Fruit fly (Drosophila melanogaster): Measurements from ENCODE around the gene CG1532.

CG1532 gene

DNA sequence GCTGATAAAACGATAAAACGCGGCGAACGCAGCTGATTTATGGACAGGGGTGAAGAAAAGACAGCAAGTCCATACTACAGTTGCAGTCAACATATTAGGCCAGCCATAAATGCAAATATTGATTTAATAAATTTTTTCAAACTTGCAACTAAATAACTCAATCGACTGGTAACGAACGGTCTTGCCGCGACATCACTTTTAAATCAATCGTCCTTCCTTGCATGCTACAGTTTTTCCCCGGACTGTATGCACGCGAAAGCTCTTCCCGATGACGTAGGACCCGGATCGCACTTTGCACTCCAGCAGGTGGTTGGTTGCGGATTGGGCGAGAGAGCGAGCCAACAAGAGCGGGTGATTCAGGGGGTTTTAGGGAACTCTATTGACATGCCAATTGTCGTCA, 36.8 kb upstream of the CG1532 start (continued):
- TF ChIP-seq Gug (GFP tag; IDR thresholded peaks at IDR 0.05) (peak; percentile 78), CG6808 (GFP tag; optimal IDR thresholded peaks at IDR 0.05) (peak; percentile 80), CG16779 (tag; optimal IDR thresholded peaks at IDR 0.05) (peak; percentile 85), achi (GFP tag; optimal IDR thresholded peaks at IDR 0.05) (peak; percentile 87), fd85E (GFP tag; optimal IDR thresholded peaks at IDR 0.05) (peak; percentile 80), esn (GFP tag; optimal IDR thresholded peaks at IDR 0.05) (peak; percentile 97), spab (GFP tag; optimal IDR thresholded peaks at IDR 0.05) (peak; percentile 78), Met (GFP tag; optimal IDR thresholded peaks at IDR 0.05) (peak; percentile 96)

- peak; percentile 23 for TF ChIP-seq svp (GFP tag)
- TF ChIP-seq eg (GFP tag; IDR thresholded peaks at IDR 0.05): no peak
- TF ChIP-seq Hr39 (GFP tag; optimal IDR thresholded peaks at IDR 0.05): no peak
- TF ChIP-seq CG10631 (GFP tag; optimal IDR thresholded peaks at IDR 0.05): no peak
- TF ChIP-seq esn (GFP tag; optimal IDR thresholded peaks at IDR 0.05): no peak
- no peak for TF ChIP-seq CG1621 (tag; optimal IDR thresholded peaks at IDR 0.05)
Measured at dm6 chrX:21060579-21060978, 32.4 kb upstream of the CG1532 start.

DNA sequence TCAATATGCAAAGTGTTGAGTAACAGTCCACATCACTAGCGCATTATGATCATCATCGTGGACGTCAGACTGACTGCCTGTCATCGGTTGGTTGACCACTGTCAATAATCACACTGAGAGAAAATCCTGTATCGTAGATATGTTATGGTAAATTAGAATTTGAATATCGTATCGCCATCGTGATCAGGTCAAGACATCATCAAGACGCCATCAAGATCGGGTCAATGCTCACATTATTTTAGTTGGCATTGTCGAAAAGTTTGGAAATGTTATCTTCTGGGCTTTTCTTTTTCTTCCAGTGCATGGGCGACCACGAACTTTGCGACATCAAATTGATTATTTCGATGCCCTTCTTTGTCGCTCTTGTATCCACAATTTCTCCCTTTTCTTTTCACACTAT, 30.8 kb upstream of the CG1532 start:
- peak; percentile 67 for TF ChIP-seq dac (GFP tag; optimal IDR thresholded peaks at IDR 0.05)
- peak; percentile 93 for TF ChIP-seq esn (GFP tag; optimal IDR thresholded peaks at IDR 0.05)
- peak; percentile 81 for TF ChIP-seq CG15336 (GFP tag; IDR thresholded peaks at IDR 0.05)
- TF ChIP-seq dsx (GFP tag; optimal IDR thresholded peaks at IDR 0.05; ENCODE audit: poor library complexity, severe bottlenecking): peak; percentile 66
- TF ChIP-seq fkh (GFP tag; optimal IDR thresholded peaks at IDR 0.05): peak; percentile 8
- TF ChIP-seq CG31627 (GFP tag; optimal IDR thresholded peaks at IDR 0.05): peak; percentile 89
- TF ChIP-seq Gug (GFP tag; IDR thresholded peaks at IDR 0.05): peak; percentile 48; the same call in 1 of the 2 replicates
- TF ChIP-seq CG3032 (tag; optimal IDR thresholded peaks at IDR 0.05): peak; percentile 63
- TF ChIP-seq CG6276 (GFP tag; optimal IDR thresholded peaks at IDR 0.05): peak; percentile 77
- peak; percentile 91 for TF ChIP-seq Met (GFP tag; optimal IDR thresholded peaks at IDR 0.05)
- peak; percentile 79 for TF ChIP-seq CG8319 (GFP tag; optimal IDR thresholded peaks at IDR 0.05)
- TF ChIP-seq eg (GFP tag; IDR thresholded peaks at IDR 0.05): peak; percentile 84
- TF ChIP-seq CG11902 (GFP tag; optimal IDR thresholded peaks at IDR 0.05): peak; percentile 65
- TF ChIP-seq CG10631 (GFP tag; optimal IDR thresholded peaks at IDR 0.05): peak; percentile 80
- peak; percentile 71 for TF ChIP-seq CG6808 (GFP tag; optimal IDR thresholded peaks at IDR 0.05)
- peak; percentile 60 to 63 for TF ChIP-seq ss (GFP tag; optimal IDR thresholded peaks at IDR 0.05)
- no peak for TF ChIP-seq Hr38 (GFP tag; optimal IDR thresholded peaks at IDR 0.05)
- peak; percentile 77 for TF ChIP-seq CG7368 (GFP tag; optimal IDR thresholded peaks at IDR 0.05)
- TF ChIP-seq Eip93F (GFP tag; optimal IDR thresholded peaks at IDR 0.05): peak; percentile 14
- peak; percentile 91 for TF ChIP-seq topi (GFP tag; optimal IDR thresholded peaks at IDR 0.05)
- peak; percentile 75 for TF ChIP-seq Ets21C (GFP tag; optimal IDR thresholded peaks at IDR 0.05)
- TF ChIP-seq pdm3 (GFP tag; optimal IDR thresholded peaks at IDR 0.05): peak; percentile 88
- peak; percentile 79 for TF ChIP-seq Sox15 (GFP tag; optimal IDR thresholded peaks at IDR 0.05)
- peak; percentile 79 for TF ChIP-seq Hr4 (GFP tag; optimal IDR thresholded peaks at IDR 0.05)
- peak; percentile 89 for TF ChIP-seq Hr39 (GFP tag; optimal IDR thresholded peaks at IDR 0.05)
- peak; percentile 88 for TF ChIP-seq Sox102F (GFP tag; optimal IDR thresholded peaks at IDR 0.05)
- TF ChIP-seq CG4318 (GFP tag; optimal IDR thresholded peaks at IDR 0.05): peak; percentile 66
- TF ChIP-seq CG6792 (GFP tag; optimal IDR thresholded peaks at IDR 0.05): peak; percentile 89
- TF ChIP-seq Blimp-1 (GFP tag; optimal IDR thresholded peaks at IDR 0.05): peak; percentile 59
- TF ChIP-seq fd85E (GFP tag; optimal IDR thresholded peaks at IDR 0.05): peak; percentile 66
- TF ChIP-seq cyc (GFP tag; optimal IDR thresholded peaks at IDR 0.05): peak; percentile 88
- peak; percentile 49 to 62 for TF ChIP-seq salr (GFP tag; optimal IDR thresholded peaks at IDR 0.05)
- peak; percentile 61 for TF ChIP-seq CG6854 (GFP tag; optimal IDR thresholded peaks at IDR 0.05)
- TF ChIP-seq CG8632 (GFP tag; optimal IDR thresholded peaks at IDR 0.05): peak; percentile 87
- peak; percentile 79 for TF ChIP-seq Lpt (GFP tag; optimal IDR thresholded peaks at IDR 0.05)
- peak; percentile 14 for TF ChIP-seq CG9139 (GFP tag; optimal IDR thresholded peaks at IDR 0.05)
- TF ChIP-seq vri (GFP tag; optimal IDR thresholded peaks at IDR 0.05): peak; percentile 69
- peak; percentile 72 for TF ChIP-seq fd59A (GFP tag; optimal IDR thresholded peaks at IDR 0.05)
- peak; percentile 97 for TF ChIP-seq Eip78C (GFP tag)
- TF ChIP-seq CG3919 (GFP tag; optimal IDR thresholded peaks at IDR 0.05): peak; percentile 84
- TF ChIP-seq Ets96B (tag; optimal IDR thresholded peaks at IDR 0.05): peak; percentile 65
- peak; percentile 88 for TF ChIP-seq CG6163 (GFP tag; IDR thresholded peaks at IDR 0.05)
